Worm (Caenorhabditis elegans): ENCODE results near the gene F54B3.2.

F54B3.2 gene

DNA sequence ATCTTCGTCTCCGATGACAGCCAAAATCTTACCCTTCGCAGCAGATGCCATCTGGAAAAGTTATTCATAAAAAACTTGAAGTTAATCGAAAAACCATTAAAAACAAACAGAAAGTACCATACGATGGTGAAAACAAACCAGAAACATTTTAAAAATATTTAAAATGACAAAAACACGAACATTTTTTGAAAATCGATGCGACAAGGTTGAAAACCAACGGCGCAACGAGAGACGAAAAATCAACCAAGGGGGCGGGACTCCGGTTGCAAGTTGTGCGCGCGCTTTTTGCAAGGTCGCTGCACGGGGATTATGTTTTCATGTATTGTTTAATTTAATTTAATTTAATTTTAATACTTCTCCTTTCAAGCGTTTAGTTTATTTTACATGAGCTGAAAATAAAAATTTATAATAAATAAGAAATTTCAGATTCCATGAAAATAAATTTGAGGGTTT is 33.7 kb upstream of the F54B3.2 start, which contains the start of gene vha-9 (continued):
- TF ChIP-seq ztf-25 (GFP tag; IDR thresholded peaks at IDR 0.05) (no peak), rpc-1 (optimal IDR thresholded peaks at IDR 0.05) (peak; percentile 33), rpc-1 (tag; optimal IDR thresholded peaks at IDR 0.05) (no peak), pha-4 (tag; optimal IDR thresholded peaks at IDR 0.05) (no peak), nhr-90 (tag; optimal IDR thresholded peaks at IDR 0.05) (no peak), somi-1 (GFP tag; optimal IDR thresholded peaks at IDR 0.05) (no peak), hrde-1 (tag; optimal IDR thresholded peaks at IDR 0.05; ENCODE audit: borderline replicate concordance) (no peak), xnd-1 (tag; optimal IDR thresholded peaks at IDR 0.05) (no peak), madf-8 (GFP tag; conservative IDR thresholded peaks at IDR 0.05) (no peak), lin-40 (tag; optimal IDR thresholded peaks at IDR 0.05) (peak; percentile 44), hsf-1 (GFP tag; IDR thresholded peaks at IDR 0.05) (no peak), nhr-80 (tag; optimal IDR thresholded peaks at IDR 0.05) (peak; percentile 32), F23B12.7 (tag; optimal IDR thresholded peaks at IDR 0.05; ENCODE audit: insufficient read depth) (peak; percentile 69), hlh-12 (tag; optimal IDR thresholded peaks at IDR 0.05) (no peak), aptf-2 (GFP tag; conservative IDR thresholded peaks at IDR 0.05) (no peak), tbp1 (GFP tag; optimal IDR thresholded peaks at IDR 0.05) (peak; percentile 61), efl-1 (GFP tag; optimal IDR thresholded peaks at IDR 0.05) (no peak), snpc-3.4 (tag; optimal IDR thresholded peaks at IDR 0.05) (peak; percentile 52), D2030.7 (GFP tag; IDR thresholded peaks at IDR 0.05) (peak; percentile 51; the same call in 1 of the 2 replicates), tlf-1 (GFP tag; optimal IDR thresholded peaks at IDR 0.05) (peak; percentile 19), madf-6 (GFP tag; IDR thresholded peaks at IDR 0.05) (peak; percentile 64), pbrm-1 (GFP tag; IDR thresholded peaks at IDR 0.05) (peak; percentile 40; the same call in 1 of the 2 replicates), ztf-3 (GFP tag; optimal IDR thresholded peaks at IDR 0.05) (no peak), lin-35 (GFP tag; optimal IDR thresholded peaks at IDR 0.05) (peak in 1 of 3 experiments; percentile 26), Y95B8A.8 (GFP tag; IDR thresholded peaks at IDR 0.05) (no peak), mcd-1 (GFP tag; IDR thresholded peaks at IDR 0.05) (peak; percentile 59), madf-10 (tag; optimal IDR thresholded peaks at IDR 0.05) (peak; percentile 27), lin-54 (GFP tag; optimal IDR thresholded peaks at IDR 0.05) (peak; percentile 63), attf-5 (GFP tag; optimal IDR thresholded peaks at IDR 0.05) (peak; percentile 45), C17E4.6 (GFP tag; IDR thresholded peaks at IDR 0.05) (no peak), snpc-4 (GFP tag; optimal IDR thresholded peaks at IDR 0.05) (no peak), snpc-4 (tag; optimal IDR thresholded peaks at IDR 0.05) (peak in 1 of 4 experiments; percentile 37), lir-1 (GFP tag; conservative IDR thresholded peaks at IDR 0.05) (no peak), ceh-100 (GFP tag; IDR thresholded peaks at IDR 0.05) (peak; percentile 70)

DNA sequence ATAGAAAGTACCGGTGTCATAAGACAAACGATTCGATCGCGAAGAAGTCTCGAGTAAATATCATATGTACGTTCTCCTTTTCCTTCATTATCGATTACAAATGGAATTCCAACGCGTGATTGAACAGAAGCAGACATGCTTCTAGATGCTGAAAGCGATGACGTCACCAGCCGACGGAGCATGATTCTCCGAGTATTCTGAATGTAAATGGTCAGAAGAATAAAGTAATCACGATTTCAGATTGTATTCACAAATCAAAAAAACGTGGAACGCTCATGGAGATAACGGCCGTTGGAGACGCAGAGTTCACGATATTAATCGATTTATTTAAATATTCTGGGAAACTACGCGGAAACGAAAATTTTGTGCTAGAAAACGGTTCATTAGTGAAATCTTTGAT is 32.7 kb upstream of the F54B3.2 start, which contains the start of gene clpp-1:
clpp-1 (minus strand) TSS at position 197 of the 400 bp plus-strand sequence.
- TF ChIP-seq snpc-4 (GFP tag; optimal IDR thresholded peaks at IDR 0.05) (no peak), snpc-4 (tag; optimal IDR thresholded peaks at IDR 0.05) (no peak), ama-1 (optimal IDR thresholded peaks at IDR 0.05) (peak; percentile 35), ama-1 (GFP tag; optimal IDR thresholded peaks at IDR 0.05) (no peak), Y53G8AR.9 (GFP tag; conservative IDR thresholded peaks at IDR 0.05) (peak; percentile 50; the same call in 1 of the 2 replicates), snpc-3.4 (tag; optimal IDR thresholded peaks at IDR 0.05) (peak; percentile 5), nhr-80 (tag; optimal IDR thresholded peaks at IDR 0.05) (no peak), gei-17 (GFP tag; optimal IDR thresholded peaks at IDR 0.05) (peak; percentile 12), sdz-38 (tag; optimal IDR thresholded peaks at IDR 0.05) (no peak), Y67H2A.10 (GFP tag; conservative IDR thresholded peaks at IDR 0.05) (no peak), lin-54 (GFP tag; optimal IDR thresholded peaks at IDR 0.05) (peak; percentile 17), atf-7 (tag; optimal IDR thresholded peaks at IDR 0.05) (peak; percentile 74), K11D2.4 (GFP tag; IDR thresholded peaks at IDR 0.05) (0 out of 2 replicates have a peak, but pooled peaks have one; percentile 14), tlf-1 (GFP tag; optimal IDR thresholded peaks at IDR 0.05) (peak; percentile 31), mel-28 (tag; optimal IDR thresholded peaks at IDR 0.05; ENCODE audit: borderline replicate concordance) (peak; percentile 39), bed-1 (GFP tag; IDR thresholded peaks at IDR 0.05) (0 out of 2 replicates have a peak, but pooled peaks have one; percentile 7), aptf-3 (GFP tag; IDR thresholded peaks at IDR 0.05) (no peak), Y95B8A.8 (GFP tag; IDR thresholded peaks at IDR 0.05) (no peak), nfyb-1 (GFP tag; IDR thresholded peaks at IDR 0.05) (peak; percentile 43; the same call in 1 of the 2 replicates), athp-1 (tag; optimal IDR thresholded peaks at IDR 0.05) (no peak), B0336.3 (GFP tag; IDR thresholded peaks at IDR 0.05) (peak; percentile 23; the same call in 1 of the 2 replicates), F10E7.11 (tag; optimal IDR thresholded peaks at IDR 0.05) (peak; percentile 2)
